Worm (Caenorhabditis elegans) whole organism, late embryonic: Measurements from ENCODE around the gene C17F4.12.

ENCODE experiments used
- ceh-24 ChIP-seq: sonication (generic microtip); optimal IDR thresholded peaks from 2 replicates; lab custom pipeline; 2016; ENCODE audit warnings: mild to moderate bottlenecking, missing genetic modification characterization, missing compliant biosample characterization
- ceh-30 ChIP-seq: fragments of 150-350 bp; optimal IDR thresholded peaks from 2 replicates; lab custom pipeline; 2014; ENCODE audit warnings: missing biosample characterization, missing genetic modification characterization
- ceh-34 ChIP-seq: sonication (generic microtip); optimal IDR thresholded peaks from 2 replicates; lab custom pipeline; 2016; ENCODE audit warnings: mild to moderate bottlenecking, missing genetic modification characterization, missing compliant biosample characterization
- dve-1 ChIP-seq: sonication (generic microtip); optimal IDR thresholded peaks from 2 replicates; lab custom pipeline; 2017; ENCODE audit warnings: antibody characterized with exemption, mild to moderate bottlenecking, missing genetic modification characterization, missing compliant biosample characterization
- elt-4 ChIP-seq: sonication (generic microtip); optimal IDR thresholded peaks from 2 replicates; lab custom pipeline; 2016; ENCODE audit warnings: missing genetic modification characterization, missing compliant biosample characterization
- fkh-6 ChIP-seq: sonication (generic microtip); optimal IDR thresholded peaks from 2 replicates; lab custom pipeline; 2016; ENCODE audit warnings: missing genetic modification characterization, missing compliant biosample characterization
- hlh-6 ChIP-seq: sonication (generic microtip); optimal IDR thresholded peaks from 2 replicates; lab custom pipeline; 2016; ENCODE audit warnings: missing genotype, missing genetic modification characterization, missing compliant biosample characterization
- lin-11 ChIP-seq: fragments of 200-800 bp; sonication (Bioruptor generic); optimal IDR thresholded peaks from 2 replicates; lab custom pipeline; 2018; ENCODE audit warnings: mild to moderate bottlenecking, missing genetic modification characterization, missing compliant biosample characterization
- nhr-11 ChIP-seq: fragments of 150-350 bp; optimal IDR thresholded peaks from 2 replicates; lab custom pipeline; 2014; ENCODE audit warnings: missing biosample characterization, missing genetic modification characterization
- odd-2 ChIP-seq: sonication (generic microtip); optimal IDR thresholded peaks from 2 replicates; lab custom pipeline; 2017; ENCODE audit warnings: antibody characterized with exemption, mild to moderate bottlenecking, missing genetic modification characterization, missing compliant biosample characterization
- syd-9 ChIP-seq: sonication (generic microtip); optimal IDR thresholded peaks from 2 replicates; lab custom pipeline; 2016; ENCODE audit warnings: mild to moderate bottlenecking, missing genetic modification characterization, moderate library complexity, missing compliant biosample characterization
- unc-55 ChIP-seq: sonication (generic microtip); optimal IDR thresholded peaks from 2 replicates; lab custom pipeline; 2017; ENCODE audit warnings: missing biosample characterization, missing genetic modification reagents, missing genetic modification characterization
- ztf-16 ChIP-seq: sonication (generic microtip); optimal IDR thresholded peaks from 2 replicates; lab custom pipeline; 2017; ENCODE audit warnings: missing genetic modification characterization, missing compliant biosample characterization

- TF ChIP-seq dve-1 (tag; lab: Kevin White, UChicago) (no peak), elt-4 (tag; lab: Kevin White, UChicago) (no peak), ceh-34 (tag; lab: Kevin White, UChicago) (no peak), odd-2 (tag; lab: Kevin White, UChicago) (no peak), nhr-11 (no peak), ceh-30 (no peak), ceh-24 (no peak), ztf-16 (no peak), lin-11 (tag; lab: Kevin White, UChicago) (no peak), unc-55 (no peak), syd-9 (no peak), hlh-6 (tag; lab: Kevin White, UChicago) (no peak), fkh-6 (tag; lab: Kevin White, UChicago) (no peak)
These were observed 45.0 kb downstream of the C17F4.12 start, which contains the start of gene sri-51 for ce11 chrII:3198998-3199397.
